Worm (Caenorhabditis elegans): ENCODE measurements around the gene dos-1.

dos-1 gene

ce11 chrIII:9081055-9081454 is 22.7 kb upstream of the dos-1 start, which contains the start of gene far-1 (continued):
- no peak for TF ChIP-seq elt-3 (tag; optimal IDR thresholded peaks at IDR 0.05)
- TF ChIP-seq unc-130 (tag; optimal IDR thresholded peaks at IDR 0.05), result no peak
- no peak for TF ChIP-seq nhr-28 (tag; optimal IDR thresholded peaks at IDR 0.05)
- TF ChIP-seq fos-1 (tag; optimal IDR thresholded peaks at IDR 0.05), result no peak
- no peak for TF ChIP-seq lin-15B (tag; optimal IDR thresholded peaks at IDR 0.05)
- TF ChIP-seq tbx-2 (tag; optimal IDR thresholded peaks at IDR 0.05), result no peak
- peak; percentile 39 for TF ChIP-seq snu-23 (GFP tag; optimal IDR thresholded peaks at IDR 0.05)
- peak; percentile 28 for TF ChIP-seq lin-14 (GFP tag; optimal IDR thresholded peaks at IDR 0.05)
- TF ChIP-seq nhr-19 (GFP tag; conservative IDR thresholded peaks at IDR 0.05), result peak; percentile 22
- TF ChIP-seq egl-13 (tag; optimal IDR thresholded peaks at IDR 0.05), result no peak
- no peak for TF ChIP-seq mab-9 (GFP tag; IDR thresholded peaks at IDR 0.05)
- TF ChIP-seq hpl-2 (GFP tag; optimal IDR thresholded peaks at IDR 0.05), result no peak
- no peak for TF ChIP-seq hlh-4 (tag; optimal IDR thresholded peaks at IDR 0.05)
- TF ChIP-seq nhr-11 (tag; optimal IDR thresholded peaks at IDR 0.05), result peak; percentile 10
- peak; percentile 48 for TF ChIP-seq fkh-4 (tag; optimal IDR thresholded peaks at IDR 0.05; ENCODE audit: borderline replicate concordance)
- no peak for TF ChIP-seq irx-1 (tag; optimal IDR thresholded peaks at IDR 0.05)
- no peak for TF ChIP-seq nhr-237 (tag; optimal IDR thresholded peaks at IDR 0.05)
- no peak for TF ChIP-seq pqm-1 (tag; optimal IDR thresholded peaks at IDR 0.05)

ce11 chrIII:9081763-9082162 is 22.0 kb upstream of the dos-1 start, which contains the start of gene far-2:
Gene far-2, plus strand, starts transcription at chrIII:9081828.
- TF ChIP-seq skn-1 (tag; optimal IDR thresholded peaks at IDR 0.05) (no peak), jun-1 (tag; optimal IDR thresholded peaks at IDR 0.05) (no peak), fkh-10 (GFP tag; optimal IDR thresholded peaks at IDR 0.05) (no peak), lsy-2 (tag; optimal IDR thresholded peaks at IDR 0.05) (no peak), ceh-63 (GFP tag; optimal IDR thresholded peaks at IDR 0.05) (no peak), egl-13 (tag; optimal IDR thresholded peaks at IDR 0.05) (no peak), sox-4 (tag; optimal IDR thresholded peaks at IDR 0.05) (no peak), nhr-12 (tag; optimal IDR thresholded peaks at IDR 0.05) (no peak), fkh-4 (tag; optimal IDR thresholded peaks at IDR 0.05; ENCODE audit: borderline replicate concordance) (no peak), zag-1 (tag; optimal IDR thresholded peaks at IDR 0.05) (no peak), lin-39 (tag; optimal IDR thresholded peaks at IDR 0.05) (no peak), dsc-1 (tag; optimal IDR thresholded peaks at IDR 0.05) (no peak), pqm-1 (tag; optimal IDR thresholded peaks at IDR 0.05) (no peak)

- TF ChIP-seq snu-23 (GFP tag; optimal IDR thresholded peaks at IDR 0.05) (peak; percentile 24), lir-3 (tag; optimal IDR thresholded peaks at IDR 0.05; ENCODE audit: poor library complexity) (no peak), lsy-2 (tag; optimal IDR thresholded peaks at IDR 0.05) (peak in 1 of 2 experiments; percentile 18), rnt-1 (tag; optimal IDR thresholded peaks at IDR 0.05) (peak; percentile 23), mdl-1 (tag; optimal IDR thresholded peaks at IDR 0.05) (no peak), nhr-71 (tag; optimal IDR thresholded peaks at IDR 0.05) (peak; percentile 62), lin-14 (GFP tag; optimal IDR thresholded peaks at IDR 0.05) (peak; percentile 22)
Measured at ce11 chrIII:9083118-9083517, 20.6 kb upstream of the dos-1 start.

- TF ChIP-seq rnt-1 (tag; optimal IDR thresholded peaks at IDR 0.05), result peak; percentile 23
- TF ChIP-seq elt-2 (tag; optimal IDR thresholded peaks at IDR 0.05), result no peak
- TF ChIP-seq Y116A8C.19 (tag; optimal IDR thresholded peaks at IDR 0.05; ENCODE audit: borderline replicate concordance), result no peak
- peak; percentile 27 for TF ChIP-seq nhr-71 (tag; optimal IDR thresholded peaks at IDR 0.05)
- TF ChIP-seq ztf-4 (tag; optimal IDR thresholded peaks at IDR 0.05), result no peak
- no peak for TF ChIP-seq hlh-4 (tag; optimal IDR thresholded peaks at IDR 0.05)
- peak; percentile 50 for TF ChIP-seq lin-14 (GFP tag; optimal IDR thresholded peaks at IDR 0.05)
- no peak for TF ChIP-seq efl-1 (optimal IDR thresholded peaks at IDR 0.05)
- TF ChIP-seq efl-1 (GFP tag; optimal IDR thresholded peaks at IDR 0.05 in 1 of 2), result peak in 1 of 2 experiments; percentile 74
- TF ChIP-seq unc-86 (tag; optimal IDR thresholded peaks at IDR 0.05), result no peak
- TF ChIP-seq hlh-17 (GFP tag; optimal IDR thresholded peaks at IDR 0.05; ENCODE audit: borderline replicate concordance), result no peak
- no peak for TF ChIP-seq nhr-19 (GFP tag; conservative IDR thresholded peaks at IDR 0.05)
- peak; percentile 21 for TF ChIP-seq lin-39 (tag; optimal IDR thresholded peaks at IDR 0.05)
- peak in 1 of 2 experiments; percentile 16 for TF ChIP-seq lsy-2 (tag; optimal IDR thresholded peaks at IDR 0.05)
- no peak for TF ChIP-seq nhr-90 (tag; optimal IDR thresholded peaks at IDR 0.05; ENCODE audit: poor library complexity)
- no peak for TF ChIP-seq egl-13 (tag; optimal IDR thresholded peaks at IDR 0.05)
- TF ChIP-seq tbx-2 (tag; optimal IDR thresholded peaks at IDR 0.05), result no peak
- no peak for TF ChIP-seq tlp-1 (tag; optimal IDR thresholded peaks at IDR 0.05)
- TF ChIP-seq snu-23 (GFP tag; optimal IDR thresholded peaks at IDR 0.05), result peak; percentile 3
Measured at ce11 chrIII:9084329-9084728, 19.4 kb upstream of the dos-1 start.
